Fruit fly (Drosophila melanogaster): Measurements from ENCODE around the gene CG7080.

DNA sequence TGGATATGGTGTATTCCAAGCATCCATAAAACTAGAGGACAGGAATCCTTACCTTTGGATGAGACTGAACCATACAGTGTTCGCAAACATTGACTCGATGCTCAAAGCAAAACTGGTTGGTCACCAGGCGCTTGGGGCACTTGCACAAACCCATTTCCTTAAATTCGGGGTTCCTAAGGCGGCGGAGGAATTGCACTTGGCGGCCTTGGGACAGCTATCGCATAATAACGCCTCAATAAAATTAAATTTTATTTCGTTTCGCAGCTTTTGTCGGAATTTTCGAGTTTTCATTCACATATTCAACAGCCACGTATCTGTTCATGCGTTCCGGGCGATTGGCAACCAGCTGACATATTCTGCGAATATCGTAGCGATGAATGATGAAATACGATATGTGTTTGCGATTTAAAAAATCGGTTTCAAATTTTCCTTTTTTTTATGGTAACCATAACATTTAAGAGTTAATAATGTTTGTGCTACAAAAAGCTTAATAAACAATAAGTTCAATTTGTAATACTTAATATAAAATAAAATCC, 36.6 kb downstream of the CG7080 start, which contains the start of gene CG5382:
- TF ChIP-seq CG14711 (tag; optimal IDR thresholded peaks at IDR 0.05) (no peak), pad (GFP tag; optimal IDR thresholded peaks at IDR 0.05) (no peak), cnc (optimal IDR thresholded peaks at IDR 0.05) (no peak), bab1 (GFP tag; optimal IDR thresholded peaks at IDR 0.05) (peak; percentile 72), CG7101 (tag; optimal IDR thresholded peaks at IDR 0.05) (no peak), Crg-1 (GFP tag; optimal IDR thresholded peaks at IDR 0.05) (no peak), CG12768 (GFP tag; optimal IDR thresholded peaks at IDR 0.05) (no peak)
